Worm (Caenorhabditis elegans): ENCODE data around the gene rheb-1.
"Not testable (repeated sequence)": the region's sequence is repeated elsewhere in the genome, so short reads cannot be mapped to it uniquely, and the experiment has no call there.

The rheb-1 gene

ce11 chrIII:9441133-9441532 is 14.7 kb downstream of the rheb-1 start, which contains the start of gene emb-30:
Gene emb-30 (minus strand): TSS chrIII:9441460.
- TF ChIP-seq ama-1 (optimal IDR thresholded peaks at IDR 0.05) (peak; percentile 52), mef-2 (tag; optimal IDR thresholded peaks at IDR 0.05) (no peak), unc-30 (tag; optimal IDR thresholded peaks at IDR 0.05) (no peak), swsn-7 (tag; optimal IDR thresholded peaks at IDR 0.05) (no peak), aha-1 (tag; optimal IDR thresholded peaks at IDR 0.05) (no peak), nhr-90 (tag; optimal IDR thresholded peaks at IDR 0.05; ENCODE audit: poor library complexity) (peak; percentile 7)

DNA sequence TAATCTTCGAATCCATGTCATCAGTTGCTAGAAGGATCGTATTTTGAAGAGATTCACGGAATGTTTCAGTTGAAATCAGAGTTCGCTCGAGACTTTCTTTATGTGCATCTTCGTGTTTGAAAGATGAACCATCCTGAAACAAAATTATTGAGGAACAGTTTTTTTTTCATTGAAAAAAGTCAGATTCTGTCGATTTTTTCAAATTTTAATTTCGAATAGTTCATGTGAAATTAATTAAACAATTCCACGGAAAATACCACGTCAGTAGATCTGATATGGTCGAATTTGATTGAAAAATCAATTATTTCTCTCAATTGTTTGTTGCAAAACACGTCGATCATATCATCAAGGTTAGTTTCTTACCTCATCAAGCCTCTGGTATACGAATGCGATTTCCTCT is 16.4 kb downstream of the rheb-1 start, which contains the start of gene F54C8.1:
Gene F54C8.1 (plus strand): TSS at position 301 of the 400 bp plus-strand sequence.
- TF ChIP-seq F16B12.6 (tag; optimal IDR thresholded peaks at IDR 0.05) = no peak
- no peak for TF ChIP-seq sox-4 (tag; optimal IDR thresholded peaks at IDR 0.05)
- TF ChIP-seq nhr-20 (tag; optimal IDR thresholded peaks at IDR 0.05) = no peak

DNA sequence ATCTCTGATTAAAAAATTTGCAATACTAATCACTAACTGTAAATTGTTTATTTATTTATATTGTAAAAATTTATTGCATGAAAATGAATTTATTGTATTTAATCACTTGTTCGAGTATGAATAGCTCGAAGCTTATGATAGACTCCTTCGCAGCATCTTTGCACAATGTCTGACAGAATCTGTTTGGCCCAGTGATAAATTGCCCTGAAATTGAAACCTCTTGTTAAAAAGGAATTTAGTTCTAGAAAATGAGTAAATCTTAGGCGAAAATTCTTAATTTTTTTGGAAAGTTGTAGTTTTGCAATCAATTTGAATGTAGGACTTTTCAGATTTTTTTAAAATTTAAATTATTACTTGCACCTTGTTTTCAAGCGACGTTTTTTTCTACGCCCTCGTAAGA is 20.8 kb downstream of the rheb-1 start:
- TF ChIP-seq nhr-77 (tag; optimal IDR thresholded peaks at IDR 0.05) (no peak), lin-13 (GFP tag; optimal IDR thresholded peaks at IDR 0.05) (no peak), jun-1 (tag; optimal IDR thresholded peaks at IDR 0.05) (no peak), elt-3 (tag; optimal IDR thresholded peaks at IDR 0.05) (no peak), ceh-8 (GFP tag; optimal IDR thresholded peaks at IDR 0.05) (no peak), pax-3 (tag; optimal IDR thresholded peaks at IDR 0.05) (no peak)

DNA sequence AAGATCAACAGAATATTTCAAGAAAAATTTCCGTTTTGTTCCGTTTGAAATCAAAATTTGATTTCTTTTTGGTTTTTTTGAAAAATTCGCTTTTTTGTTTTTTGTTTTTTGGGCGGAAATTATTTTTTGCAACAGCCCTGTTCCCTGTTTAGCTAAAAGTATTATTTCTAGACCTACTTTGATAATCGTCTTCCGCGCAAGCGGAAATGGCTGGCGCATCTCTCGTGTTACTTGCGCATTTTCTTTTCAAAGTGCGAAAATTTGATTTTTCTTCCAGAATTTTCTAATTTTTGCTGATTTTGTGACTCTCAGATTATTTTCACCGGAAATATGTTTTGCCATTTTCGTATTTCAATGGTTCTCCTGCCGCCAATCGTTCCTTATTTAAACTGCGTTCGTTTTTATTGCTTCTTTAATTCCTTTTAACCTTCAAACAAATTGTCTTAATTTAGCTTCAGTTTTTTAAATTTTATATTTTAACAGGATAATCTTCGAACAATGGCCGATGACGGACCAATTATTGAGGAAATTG is 22.2 kb downstream of the rheb-1 start, which contains the start of gene cpar-1:
Gene cpar-1 (plus strand): TSS at position 482 of the 532 bp plus-strand sequence.
- TF ChIP-seq fos-1 (tag; optimal IDR thresholded peaks at IDR 0.05) (no peak), efl-1 (optimal IDR thresholded peaks at IDR 0.05) (no peak), efl-1 (GFP tag; optimal IDR thresholded peaks at IDR 0.05 in 1 of 2) (peak in 1 of 2 experiments; percentile 12), nhr-85 (tag) (peak; percentile 21)

DNA sequence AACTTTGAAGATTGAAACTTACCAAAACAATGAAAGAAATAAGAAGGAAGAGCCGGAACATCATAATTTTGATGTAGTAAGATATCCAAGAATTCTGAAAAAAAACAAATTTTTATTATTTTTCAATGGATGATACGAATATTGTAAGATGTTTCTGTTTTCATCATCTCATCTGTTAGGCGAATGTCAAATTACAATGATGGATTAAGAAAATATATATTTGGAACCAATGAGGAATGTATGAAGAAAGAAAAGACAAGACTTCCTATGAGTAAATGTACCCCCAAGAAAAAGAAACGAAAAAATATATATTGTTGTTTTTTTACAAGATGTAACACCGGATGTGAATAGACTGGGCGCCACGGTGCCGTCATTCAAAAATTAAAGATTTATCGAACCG is 29.5 kb downstream of the rheb-1 start, which contains the start of gene T26G10.5:
Gene T26G10.5 (minus strand): TSS at position 101 of the 400 bp plus-strand sequence.
- TF ChIP-seq hlh-4 (tag; optimal IDR thresholded peaks at IDR 0.05) (no peak), lin-15B (tag; optimal IDR thresholded peaks at IDR 0.05) (no peak), xbp-1 (tag; optimal IDR thresholded peaks at IDR 0.05) (no peak), ceh-82 (tag; optimal IDR thresholded peaks at IDR 0.05) (no peak), snpc-4 (tag; optimal IDR thresholded peaks at IDR 0.05) (no peak), nhr-90 (tag; optimal IDR thresholded peaks at IDR 0.05; ENCODE audit: poor library complexity) (no peak), nhr-12 (tag; optimal IDR thresholded peaks at IDR 0.05) (no peak)

DNA sequence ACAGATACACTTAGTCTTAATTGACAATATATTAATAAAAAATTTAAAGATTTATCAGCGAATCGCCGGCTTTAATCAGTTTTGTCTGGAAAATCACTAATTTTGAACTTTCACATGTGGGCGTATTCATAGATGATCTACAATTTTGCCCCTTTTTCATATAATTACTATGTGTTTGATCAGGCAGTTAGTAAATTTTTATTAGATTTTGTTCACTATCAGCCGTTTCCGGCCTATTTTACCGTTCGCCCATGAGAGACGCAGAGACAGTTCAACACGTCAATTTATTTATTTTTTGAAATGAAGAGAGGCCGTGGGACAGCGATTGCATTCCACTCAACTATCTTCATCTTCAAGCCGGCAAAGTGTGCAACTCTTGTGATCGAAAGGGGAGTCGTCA is 35.6 kb downstream of the rheb-1 start, which contains the start of gene T26G10.4:
Gene T26G10.4 (plus strand): TSS at position 301 of the 400 bp plus-strand sequence.
- not testable (repeated sequence) for TF ChIP-seq hlh-17 (GFP tag; optimal IDR thresholded peaks at IDR 0.05; ENCODE audit: borderline replicate concordance); fkh-10 (GFP tag; optimal IDR thresholded peaks at IDR 0.05); sox-4 (tag; optimal IDR thresholded peaks at IDR 0.05)

ce11 chrIII:9413340-9413739 is 42.5 kb downstream of the rheb-1 start, which contains the start of gene T26G10.3:
Gene T26G10.3 (minus strand): TSS chrIII:9413440.
- TF ChIP-seq elt-2 (tag; optimal IDR thresholded peaks at IDR 0.05) (no peak), efl-1 (optimal IDR thresholded peaks at IDR 0.05) (no peak), efl-1 (GFP tag; optimal IDR thresholded peaks at IDR 0.05 in 1 of 2) (peak in 1 of 2 experiments; percentile 14)

DNA sequence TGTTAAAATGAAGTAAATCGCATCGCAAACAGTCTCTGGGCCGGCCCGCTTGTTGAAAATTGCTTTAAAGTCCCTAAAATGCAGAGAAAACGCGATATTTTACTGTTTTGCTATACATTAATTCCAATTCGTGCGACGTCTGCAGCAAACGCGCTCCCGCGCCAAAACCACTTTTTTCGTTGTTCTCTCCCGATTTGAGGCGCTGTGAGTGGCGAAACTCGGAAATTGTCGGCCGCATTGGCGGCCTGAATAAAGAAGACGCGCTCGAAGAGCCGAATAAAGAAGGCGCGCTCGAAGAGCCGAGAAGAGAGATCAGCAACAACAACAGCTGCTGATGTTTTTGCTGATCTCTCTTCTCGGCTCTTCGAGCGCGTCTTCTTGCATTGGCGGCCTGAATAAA is 47.5 kb downstream of the rheb-1 start:
- TF ChIP-seq lin-14 (GFP tag; optimal IDR thresholded peaks at IDR 0.05) (peak; percentile 29), efl-1 (optimal IDR thresholded peaks at IDR 0.05) (peak; percentile 21 to 50), efl-1 (GFP tag; optimal IDR thresholded peaks at IDR 0.05 in 1 of 2) (peak; percentile 30 to 54), snu-23 (GFP tag; optimal IDR thresholded peaks at IDR 0.05) (peak; percentile 12), grh-1 (GFP tag; IDR thresholded peaks at IDR 0.05) (peak; percentile 54; the same call in 1 of the 2 replicates), rnt-1 (tag; optimal IDR thresholded peaks at IDR 0.05) (peak; percentile 33), nhr-20 (tag; optimal IDR thresholded peaks at IDR 0.05) (peak; percentile 30), nhr-71 (tag; optimal IDR thresholded peaks at IDR 0.05) (peak; percentile 40), lin-15B (tag; optimal IDR thresholded peaks at IDR 0.05) (peak; percentile 61), dpl-1 (GFP tag; optimal IDR thresholded peaks at IDR 0.05) (peak in 2 of 3 experiments; percentile 19 to 26), snpc-4 (tag; optimal IDR thresholded peaks at IDR 0.05) (peak; percentile 95), lin-35 (GFP tag; optimal IDR thresholded peaks at IDR 0.05) (peak in 1 of 2 experiments; percentile 43), nhr-19 (GFP tag; conservative IDR thresholded peaks at IDR 0.05) (peak; percentile 64), nhr-47 (tag; optimal IDR thresholded peaks at IDR 0.05) (peak; percentile 35), isw-1 (GFP tag; IDR thresholded peaks at IDR 0.05) (peak; percentile 49)
